Worm (Caenorhabditis elegans) whole organism, midembryonic: ENCODE data around the gene C10A4.3.
"Not testable (repeated sequence)": the region's sequence is repeated elsewhere in the genome, so short reads cannot be mapped to it uniquely, and the experiment has no call there.

Source experiments
- T22C8.4 ChIP-seq: fragments of 200-800 bp; sonication (Bioruptor generic); IDR thresholded peaks from 2 replicates; pipeline ENCODE4 v1.3.6; 2022; ENCODE audit warnings: missing genetic modification characterization, missing compliant biosample characterization
- cog-1 ChIP-seq: sonication (generic microtip); optimal IDR thresholded peaks from 2 replicates; lab custom pipeline; 2016; ENCODE audit warnings: missing genetic modification characterization, missing compliant biosample characterization
- flt-1 ChIP-seq: fragments of 200-800 bp; sonication (Bioruptor generic); IDR thresholded peaks from 2 replicates; pipeline ENCODE4 v1.3.6; 2022; ENCODE audit warnings: missing genetic modification characterization, missing compliant biosample characterization
- klf-2 ChIP-seq: fragments of 200-800 bp; sonication (Bioruptor generic); conservative IDR thresholded peaks from 2 replicates; pipeline ENCODE4 v1.3.6; 2022; ENCODE audit warnings: missing genetic modification reagents, missing genetic modification characterization, missing compliant biosample characterization
- med-1 ChIP-seq: sonication (generic microtip); optimal IDR thresholded peaks from 2 replicates; lab custom pipeline; 2017; ENCODE audit warnings: missing genetic modification characterization, mild to moderate bottlenecking, missing compliant biosample characterization, antibody characterized with exemption, missing genetic modification reagents; ENCODE audit not compliant: insufficient read depth
- ref-1 ChIP-seq: fragments of 200-800 bp; sonication (Bioruptor generic); conservative IDR thresholded peaks from 2 replicates; pipeline ENCODE4 v1.3.6; 2022; ENCODE audit warnings: missing genetic modification reagents, missing genetic modification characterization, missing compliant biosample characterization
- tab-1 ChIP-seq: fragments of 200-800 bp; sonication (Bioruptor generic); IDR thresholded peaks from 2 replicates; pipeline ENCODE4 v1.3.6; 2022; ENCODE audit warnings: missing genetic modification characterization, missing compliant biosample characterization
- ztf-23 ChIP-seq: fragments of 200-800 bp; sonication (Bioruptor generic); IDR thresholded peaks from 2 replicates; pipeline ENCODE4 v1.3.6; 2022; ENCODE audit warnings: missing genetic modification reagents, missing genetic modification characterization, missing compliant biosample characterization
- ztf-29 ChIP-seq: fragments of 200-800 bp; sonication (Bioruptor generic); IDR thresholded peaks from 2 replicates; pipeline ENCODE4 v1.3.6; 2022; ENCODE audit warnings: missing genetic modification reagents, missing genetic modification characterization, missing compliant biosample characterization

The C10A4.3 gene

ce11 chrX:7405393-7405792 is at the start of gene C10A4.3:
C10A4.3 (plus strand) TSS chrX:7405693.
- TF ChIP-seq ztf-29 (GFP tag; lab: Robert Waterston, UW), result no peak
- TF ChIP-seq tab-1 (GFP tag; lab: Robert Waterston, UW), result no peak
- TF ChIP-seq ztf-23, result no peak
- TF ChIP-seq cog-1 (tag; lab: Kevin White, UChicago), result no peak
- TF ChIP-seq klf-2 (GFP tag; lab: Robert Waterston, UW), result no peak
- no peak for TF ChIP-seq med-1 (GFP tag; lab: Kevin White, UChicago)
- TF ChIP-seq flt-1 (GFP tag; lab: Robert Waterston, UW), result no peak
- TF ChIP-seq T22C8.4 (GFP tag; lab: Robert Waterston, UW), result no peak
- TF ChIP-seq ref-1 (GFP tag; lab: Robert Waterston, UW), result no peak

DNA sequence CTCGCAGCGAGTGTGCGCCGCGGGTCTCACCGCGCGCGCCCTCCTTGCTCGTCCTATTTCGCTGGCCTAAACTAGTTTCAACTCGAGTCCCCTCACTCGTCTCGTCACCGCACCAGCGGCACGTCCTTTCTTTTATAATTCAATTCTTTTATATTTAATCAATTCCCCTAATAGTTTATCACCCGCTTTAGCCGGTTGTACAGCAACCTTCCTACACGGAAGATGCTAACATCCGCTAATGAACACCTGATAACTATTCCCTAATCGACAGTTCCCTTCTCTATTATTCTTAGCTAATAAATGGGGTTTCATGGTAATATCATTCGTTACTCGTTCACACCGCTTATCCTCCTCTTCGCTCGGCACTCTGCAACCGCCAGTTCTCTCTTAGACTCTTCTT is 40.2 kb upstream of the C10A4.3 start, which contains the start of gene C56G3.2:
Gene C56G3.2, plus strand, starts transcription at position 301 of the 400 bp plus-strand sequence.
- not testable (repeated sequence) for TF ChIP-seq tab-1 (GFP tag; lab: Robert Waterston, UW); med-1 (GFP tag; lab: Kevin White, UChicago); ref-1 (GFP tag; lab: Robert Waterston, UW)

DNA sequence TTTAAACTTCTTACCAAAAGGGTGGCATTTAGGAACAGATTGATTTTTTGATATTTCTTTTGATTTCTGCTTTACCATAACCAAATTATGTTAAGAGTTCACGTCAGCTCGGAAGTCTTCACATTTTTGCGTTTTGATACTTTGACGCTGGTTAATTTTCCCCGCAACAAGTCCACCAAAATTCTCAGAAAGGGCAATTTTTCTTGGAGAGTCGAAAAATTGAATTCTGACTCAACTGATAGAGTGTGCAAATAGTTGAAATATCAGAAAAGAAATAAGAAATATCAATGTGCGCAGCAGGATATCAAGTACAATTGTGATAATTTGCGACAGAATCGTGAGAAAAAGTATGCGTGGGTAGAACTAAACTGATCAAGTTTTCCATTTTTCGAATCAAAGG is 35.7 kb upstream of the C10A4.3 start:
- no peak for TF ChIP-seq ztf-23
- TF ChIP-seq flt-1 (GFP tag; lab: Robert Waterston, UW), result no peak
- no peak for TF ChIP-seq med-1 (GFP tag; lab: Kevin White, UChicago)
- no peak for TF ChIP-seq tab-1 (GFP tag; lab: Robert Waterston, UW)
- no peak for TF ChIP-seq cog-1 (tag; lab: Kevin White, UChicago)
- TF ChIP-seq ztf-29 (GFP tag; lab: Robert Waterston, UW), result no peak
- no peak for TF ChIP-seq T22C8.4 (GFP tag; lab: Robert Waterston, UW)
- TF ChIP-seq ref-1 (GFP tag; lab: Robert Waterston, UW), result no peak

- TF ChIP-seq klf-2 (GFP tag; lab: Robert Waterston, UW), result no peak
- TF ChIP-seq flt-1 (GFP tag; lab: Robert Waterston, UW), result no peak
- no peak for TF ChIP-seq T22C8.4 (GFP tag; lab: Robert Waterston, UW)
- no peak for TF ChIP-seq med-1 (GFP tag; lab: Kevin White, UChicago)
- no peak for TF ChIP-seq cog-1 (tag; lab: Kevin White, UChicago)
- TF ChIP-seq tab-1 (GFP tag; lab: Robert Waterston, UW), result no peak
- TF ChIP-seq ztf-29 (GFP tag; lab: Robert Waterston, UW), result no peak
- no peak for TF ChIP-seq ref-1 (GFP tag; lab: Robert Waterston, UW)
- TF ChIP-seq ztf-23, result no peak
These were observed 33.5 kb upstream of the C10A4.3 start for ce11 chrX:7371945-7372344.

- TF ChIP-seq med-1 (GFP tag; lab: Kevin White, UChicago) (no peak), ztf-29 (GFP tag; lab: Robert Waterston, UW) (no peak), tab-1 (GFP tag; lab: Robert Waterston, UW) (no peak), flt-1 (GFP tag; lab: Robert Waterston, UW) (no peak), ref-1 (GFP tag; lab: Robert Waterston, UW) (no peak), klf-2 (GFP tag; lab: Robert Waterston, UW) (no peak), T22C8.4 (GFP tag; lab: Robert Waterston, UW) (no peak), ztf-23 (no peak), cog-1 (tag; lab: Kevin White, UChicago) (no peak)
These were observed 28.6 kb upstream of the C10A4.3 start, which contains the start of gene npr-8 for ce11 chrX:7376941-7377340. npr-8 (plus strand) TSS chrX:7377302.

ce11 chrX:7378608-7379007 is 26.9 kb upstream of the C10A4.3 start:
- TF ChIP-seq klf-2 (GFP tag; lab: Robert Waterston, UW), result no peak
- TF ChIP-seq ref-1 (GFP tag; lab: Robert Waterston, UW), result no peak
- no peak for TF ChIP-seq med-1 (GFP tag; lab: Kevin White, UChicago)
- no peak for TF ChIP-seq T22C8.4 (GFP tag; lab: Robert Waterston, UW)
- TF ChIP-seq ztf-23, result no peak
- TF ChIP-seq cog-1 (tag; lab: Kevin White, UChicago), result no peak
- TF ChIP-seq ztf-29 (GFP tag; lab: Robert Waterston, UW), result no peak
- TF ChIP-seq flt-1 (GFP tag; lab: Robert Waterston, UW), result no peak
- no peak for TF ChIP-seq tab-1 (GFP tag; lab: Robert Waterston, UW)

DNA sequence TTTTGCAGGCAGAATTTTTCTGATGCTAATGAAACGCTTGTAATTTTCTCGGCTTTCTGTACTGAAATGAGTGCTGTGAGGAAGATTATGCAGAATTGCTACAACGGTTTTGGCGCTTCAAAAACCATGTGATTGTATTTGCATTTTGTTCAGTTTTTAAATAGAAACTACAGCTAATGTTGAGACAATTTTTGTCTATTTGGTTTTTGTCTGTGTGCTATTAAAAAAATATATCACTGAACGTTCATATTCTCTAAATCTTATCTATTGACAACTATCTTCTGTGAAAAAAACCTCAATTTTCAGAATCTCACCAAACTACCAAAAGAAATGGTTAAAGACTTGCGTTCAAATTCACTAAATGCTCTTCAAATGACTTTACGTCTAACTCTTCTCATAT is 15.2 kb upstream of the C10A4.3 start, which contains the start of gene C10A4.6:
Gene C10A4.6, plus strand, starts transcription at position 301 of the 400 bp plus-strand sequence.
- no peak for TF ChIP-seq klf-2 (GFP tag; lab: Robert Waterston, UW)
- TF ChIP-seq ref-1 (GFP tag; lab: Robert Waterston, UW), result no peak
- no peak for TF ChIP-seq cog-1 (tag; lab: Kevin White, UChicago)
- no peak for TF ChIP-seq T22C8.4 (GFP tag; lab: Robert Waterston, UW)
- no peak for TF ChIP-seq ztf-23
- TF ChIP-seq med-1 (GFP tag; lab: Kevin White, UChicago), result no peak
- no peak for TF ChIP-seq flt-1 (GFP tag; lab: Robert Waterston, UW)
- TF ChIP-seq ztf-29 (GFP tag; lab: Robert Waterston, UW), result no peak
- no peak for TF ChIP-seq tab-1 (GFP tag; lab: Robert Waterston, UW)

DNA sequence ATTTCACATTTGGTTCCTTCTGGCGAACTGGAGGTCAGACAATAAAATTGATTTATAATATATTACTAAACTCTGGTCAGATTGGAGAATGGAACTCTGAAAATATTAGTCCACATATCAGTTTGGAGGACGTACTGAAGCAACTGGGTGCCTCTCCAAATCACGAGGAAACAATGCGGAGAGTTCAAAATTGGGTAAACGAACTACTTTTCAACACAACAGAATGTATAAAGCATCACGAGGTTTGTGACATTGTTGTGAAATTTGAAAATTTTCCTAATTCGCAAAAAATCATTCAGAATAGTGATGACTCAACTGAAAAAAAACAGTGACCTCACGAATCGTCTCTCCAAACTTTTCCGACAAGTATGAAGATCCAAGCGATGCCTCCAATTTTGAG is 12.3 kb upstream of the C10A4.3 start, which contains the start of gene gad-2:
Gene gad-2, plus strand, starts transcription at position 301 of the 400 bp plus-strand sequence.
- TF ChIP-seq tab-1 (GFP tag; lab: Robert Waterston, UW), result no peak
- no peak for TF ChIP-seq ztf-29 (GFP tag; lab: Robert Waterston, UW)
- TF ChIP-seq flt-1 (GFP tag; lab: Robert Waterston, UW), result no peak
- TF ChIP-seq med-1 (GFP tag; lab: Kevin White, UChicago), result no peak
- TF ChIP-seq klf-2 (GFP tag; lab: Robert Waterston, UW), result no peak
- TF ChIP-seq cog-1 (tag; lab: Kevin White, UChicago), result no peak
- TF ChIP-seq ref-1 (GFP tag; lab: Robert Waterston, UW), result no peak
- no peak for TF ChIP-seq T22C8.4 (GFP tag; lab: Robert Waterston, UW)
- TF ChIP-seq ztf-23, result no peak

DNA sequence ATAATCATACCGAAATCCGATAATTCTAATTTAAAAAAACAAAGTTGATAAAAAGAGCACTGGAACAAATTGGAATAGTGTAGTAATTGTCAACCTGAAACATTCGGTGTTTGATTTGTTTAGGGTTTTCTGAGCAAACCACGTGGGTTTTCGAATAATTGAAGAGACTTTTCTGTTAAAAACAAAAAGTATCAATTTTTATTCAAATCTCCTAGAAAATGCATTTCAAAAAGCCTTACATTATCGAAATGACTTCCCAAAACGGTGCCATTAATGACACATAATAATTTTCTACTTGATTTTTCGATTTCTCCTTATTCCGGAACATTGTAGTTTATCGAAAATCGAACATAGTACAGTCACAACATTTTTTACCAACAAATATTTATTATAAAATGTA is 7.6 kb upstream of the C10A4.3 start, which contains the start of gene C10A4.13:
Gene C10A4.13, minus strand, starts transcription at position 101 of the 400 bp plus-strand sequence.
- TF ChIP-seq med-1 (GFP tag; lab: Kevin White, UChicago), result no peak
- TF ChIP-seq T22C8.4 (GFP tag; lab: Robert Waterston, UW), result no peak
- TF ChIP-seq ztf-23, result no peak
- TF ChIP-seq flt-1 (GFP tag; lab: Robert Waterston, UW), result no peak
- TF ChIP-seq cog-1 (tag; lab: Kevin White, UChicago), result no peak
- TF ChIP-seq tab-1 (GFP tag; lab: Robert Waterston, UW), result no peak
- no peak for TF ChIP-seq klf-2 (GFP tag; lab: Robert Waterston, UW)
- no peak for TF ChIP-seq ref-1 (GFP tag; lab: Robert Waterston, UW)
- TF ChIP-seq ztf-29 (GFP tag; lab: Robert Waterston, UW), result no peak
